Worm (Caenorhabditis elegans) whole organism, early embryonic: Measurements from ENCODE around the gene F53C11.4.

Source experiments
- flt-1 ChIP-seq: fragments of 200-800 bp; sonication (Bioruptor generic); IDR thresholded peaks from 2 replicates; pipeline ENCODE4 v1.3.6; 2022; ENCODE audit warnings: missing genetic modification characterization, missing compliant biosample characterization
- pes-1 ChIP-seq: fragments of 200-800 bp; sonication (Bioruptor generic); IDR thresholded peaks from 2 replicates; pipeline ENCODE4 v1.3.6; 2022; ENCODE audit warnings: missing genetic modification reagents, missing genetic modification characterization, missing compliant biosample characterization

ce11 chrV:13780902-13781301 lies 6.2 kb downstream of the F53C11.4 start:
- no peak for TF ChIP-seq pes-1 (GFP tag; lab: Robert Waterston, UW)
- TF ChIP-seq flt-1: no peak
